Fruit fly (Drosophila melanogaster) whole organism, wandering third instar larva: ENCODE measurements around the gene CG14551.

Experiments used
- Abd-B ChIP-seq: fragments of >200 bp; optimal IDR thresholded peaks from 2 replicates; lab custom pipeline; 2017; ENCODE audit warnings: missing biosample characterization, missing genetic modification characterization
- CG32264 ChIP-seq: fragments of 200-800 bp; sonication (Bioruptor generic); optimal IDR thresholded peaks from 2 replicates; lab custom pipeline; 2016; ENCODE audit warnings: missing biosample characterization, missing genetic modification characterization
- CG9705 ChIP-seq: fragments of 200-800 bp; sonication (Bioruptor generic); optimal IDR thresholded peaks from 2 replicates; lab custom pipeline; 2018; ENCODE audit warnings: missing biosample characterization, mild to moderate bottlenecking, missing genetic modification characterization
- CrebA ChIP-seq: fragments of 200-800 bp; sonication (Bioruptor generic); optimal IDR thresholded peaks from 2 replicates; lab custom pipeline; 2016; ENCODE audit warnings: missing biosample characterization, mild to moderate bottlenecking, missing genetic modification characterization, borderline replicate concordance
- Dfd ChIP-seq: fragments of >200 bp; optimal IDR thresholded peaks from 2 replicates; lab custom pipeline; 2017; ENCODE audit warnings: missing biosample characterization, missing genetic modification characterization
- Dif ChIP-seq: fragments of 200-275, 200-300 bp; sonication (Bioruptor generic); optimal IDR thresholded peaks from 2 replicates; lab custom pipeline; 2018; ENCODE audit warnings: missing biosample characterization, missing genetic modification characterization; ENCODE audit not compliant: partially characterized antibody
- GATAd ChIP-seq: sonication (Bioruptor generic); optimal IDR thresholded peaks from 2 replicates; lab custom pipeline; 2016; ENCODE audit warnings: missing biosample characterization, missing genetic modification characterization
- HLH106 ChIP-seq: fragments of 200-800 bp; optimal IDR thresholded peaks from 3 replicates; lab custom pipeline; 2019; ENCODE audit warnings: missing biosample characterization, mild to moderate bottlenecking, missing genetic modification characterization, moderate library complexity
- Hnf4 ChIP-seq: fragments of 200-800 bp; sonication (Bioruptor generic); optimal IDR thresholded peaks from 2 replicates; lab custom pipeline; 2016; ENCODE audit warnings: missing biosample characterization, mild to moderate bottlenecking, missing genetic modification characterization
- Hr78 ChIP-seq: fragments of >200 bp; optimal IDR thresholded peaks from 2 replicates; lab custom pipeline; 2017; ENCODE audit warnings: missing biosample characterization, missing genetic modification characterization
- Hr83 ChIP-seq: fragments of 200-300 bp; sonication (Bioruptor generic); optimal IDR thresholded peaks from 2 replicates; lab custom pipeline; 2016; ENCODE audit warnings: missing biosample characterization, mild to moderate bottlenecking, missing genetic modification characterization, moderate library complexity; ENCODE audit not compliant: poor library complexity, severe bottlenecking
- Jra ChIP-seq: sonication (Bioruptor generic); optimal IDR thresholded peaks from 2 replicates; lab custom pipeline; 2016; ENCODE audit warnings: missing biosample characterization, missing genetic modification characterization
- Mio ChIP-seq: sonication (Bioruptor generic); optimal IDR thresholded peaks from 2 replicates; lab custom pipeline; 2016; ENCODE audit warnings: missing biosample characterization, missing genetic modification characterization
- Myc ChIP-seq: fragments of >200 bp; optimal IDR thresholded peaks from 2 replicates; lab custom pipeline; 2017
- N ChIP-seq: fragments of >200 bp; optimal IDR thresholded peaks from 2 replicates; lab custom pipeline; 2018; ENCODE audit warnings: missing biosample characterization, missing external identifiers, missing genetic modification characterization
- OdsH ChIP-seq: fragments of 200-800 bp; sonication (Bioruptor generic); optimal IDR thresholded peaks from 2 replicates; lab custom pipeline; 2016; ENCODE audit warnings: missing biosample characterization, mild to moderate bottlenecking, missing genetic modification characterization
- Rel ChIP-seq, 2 experiments: fragments of 200-800 bp; sonication (Bioruptor generic) in 1 of 2; optimal IDR thresholded peaks; 2 replicates in 1 of 2; 3 replicates in 1 of 2; lab custom pipeline; 2016 to 2019; ENCODE audit warnings: mild to moderate bottlenecking in 2 of 2, missing biosample characterization in 2 of 2, missing genetic modification characterization in 2 of 2, moderate library complexity in 1 of 2
- Sp1 ChIP-seq: fragments of 200-800 bp; sonication (Bioruptor generic); optimal IDR thresholded peaks from 3 replicates; lab custom pipeline; 2019; ENCODE audit warnings: missing biosample characterization, mild to moderate bottlenecking, missing genetic modification characterization, moderate library complexity
- Vsx2 ChIP-seq: fragments of 200-300, 225-300 bp; sonication (Bioruptor generic); optimal IDR thresholded peaks from 2 replicates; lab custom pipeline; 2018; ENCODE audit warnings: missing biosample characterization, missing genetic modification characterization; ENCODE audit not compliant: partially characterized antibody
- br ChIP-seq: fragments of 200-800 bp; sonication (Bioruptor generic); optimal IDR thresholded peaks from 2 replicates; lab custom pipeline; 2016; ENCODE audit warnings: missing biosample characterization, missing genetic modification characterization
- brk ChIP-seq: fragments of 200-800 bp; sonication (Bioruptor generic); optimal IDR thresholded peaks from 2 replicates; lab custom pipeline; 2016; ENCODE audit warnings: missing biosample characterization, mild to moderate bottlenecking, missing genetic modification characterization
- dl ChIP-seq, 2 experiments: fragments of 175-275, 200-275 bp in 1 of 2; fragments of 200-275 bp in 1 of 2; sonication (Bioruptor generic); optimal IDR thresholded peaks; lab custom pipeline; 2018; ENCODE audit warnings: mild to moderate bottlenecking in 2 of 2, missing biosample characterization in 2 of 2, missing genetic modification characterization in 2 of 2, moderate library complexity in 2 of 2; ENCODE audit not compliant: partially characterized antibody in 2 of 2, insufficient read depth in 1 of 2
- dmrt93B ChIP-seq: fragments of 200-800 bp; sonication (Bioruptor generic); optimal IDR thresholded peaks from 2 replicates; lab custom pipeline; 2018; ENCODE audit warnings: missing biosample characterization, mild to moderate bottlenecking, missing genetic modification characterization
- dsf ChIP-seq: sonication (Bioruptor generic); optimal IDR thresholded peaks from 2 replicates; lab custom pipeline; 2016; ENCODE audit warnings: missing biosample characterization, missing genetic modification characterization, borderline replicate concordance
- ey ChIP-seq: fragments of 200-800 bp; sonication (Bioruptor generic); optimal IDR thresholded peaks from 2 replicates; lab custom pipeline; 2016; ENCODE audit warnings: missing biosample characterization, missing genetic modification characterization
- foxo ChIP-seq, 2 experiments: fragments of 200-800 bp; sonication (Bioruptor generic); optimal IDR thresholded peaks; 2 replicates in 1 of 2; 3 replicates in 1 of 2; lab custom pipeline; 2016 to 2017; ENCODE audit warnings: missing biosample characterization in 2 of 2, missing genetic modification characterization in 2 of 2
- fru ChIP-seq: fragments of 200-800 bp; sonication (Bioruptor generic); optimal IDR thresholded peaks from 3 replicates; lab custom pipeline; 2016; ENCODE audit warnings: missing biosample characterization, mild to moderate bottlenecking, missing genetic modification characterization
- h ChIP-seq: fragments of 200-800 bp; sonication (Bioruptor generic); optimal IDR thresholded peaks from 3 replicates; lab custom pipeline; 2016; ENCODE audit warnings: missing biosample characterization, mild to moderate bottlenecking, missing genetic modification characterization
- jim ChIP-seq: fragments of 175-275, 200-325 bp; sonication (Bioruptor generic); optimal IDR thresholded peaks from 2 replicates; lab custom pipeline; 2016; ENCODE audit warnings: missing biosample characterization, mild to moderate bottlenecking, missing genetic modification characterization
- lola ChIP-seq: fragments of >200 bp; optimal IDR thresholded peaks from 2 replicates; lab custom pipeline; 2017; ENCODE audit warnings: missing biosample characterization, missing genetic modification characterization
- pan ChIP-seq: fragments of >200 bp; optimal IDR thresholded peaks from 2 replicates; lab custom pipeline; 2017
- psq ChIP-seq: fragments of 200-800 bp; sonication (Bioruptor generic); optimal IDR thresholded peaks from 3 replicates; lab custom pipeline; 2017; ENCODE audit warnings: missing biosample characterization, mild to moderate bottlenecking, missing genetic modification characterization, moderate library complexity
- rgr ChIP-seq: fragments of 200-800 bp; sonication (Bioruptor generic); optimal IDR thresholded peaks from 3 replicates; lab custom pipeline; 2016; ENCODE audit warnings: missing biosample characterization, mild to moderate bottlenecking, missing genetic modification characterization
- sage ChIP-seq: fragments of 200-800 bp; sonication (Bioruptor generic); optimal IDR thresholded peaks from 2 replicates; lab custom pipeline; 2016; ENCODE audit warnings: missing biosample characterization, mild to moderate bottlenecking, missing genetic modification characterization
- sv ChIP-seq: fragments of 200-800 bp; sonication (Bioruptor generic); optimal IDR thresholded peaks from 3 replicates; lab custom pipeline; 2016; ENCODE audit warnings: missing biosample characterization, missing genetic modification characterization
- tai ChIP-seq: sonication (Bioruptor generic); optimal IDR thresholded peaks from 2 replicates; lab custom pipeline; 2016; ENCODE audit warnings: missing biosample characterization, missing genetic modification characterization
- usp ChIP-seq: fragments of >200 bp; optimal IDR thresholded peaks from 2 replicates; lab custom pipeline; 2017; ENCODE audit warnings: missing biosample characterization, missing genetic modification characterization
- woc ChIP-seq: sonication (Bioruptor generic); optimal IDR thresholded peaks from 2 replicates; lab custom pipeline; 2016; ENCODE audit warnings: missing biosample characterization, mild to moderate bottlenecking, missing genetic modification characterization

CG14551 gene

dm6 chr3R:26075252-26075651 is 12.4 kb upstream of the CG14551 start:
- TF ChIP-seq OdsH (GFP tag; lab: Kevin White, UChicago) (peak; percentile 27), HLH106 (peak; percentile 35), Myc (lab: Kevin White, UChicago) (no peak), sage (GFP tag; lab: Kevin White, UChicago) (no peak), usp (no peak), psq (GFP tag; lab: Kevin White, UChicago) (peak; percentile 4), Hr78 (GFP tag; lab: Kevin White, UChicago) (no peak), ey (GFP tag; lab: Kevin White, UChicago) (peak; percentile 8), br (GFP tag; lab: Kevin White, UChicago) (peak; percentile 2), foxo (GFP tag; optimal IDR thresholded peaks at IDR 0.05; lab: Kevin White, UChicago) (peak in 1 of 2 experiments; percentile 42), h (GFP tag; lab: Kevin White, UChicago) (peak; percentile 43), rgr (GFP tag; lab: Kevin White, UChicago) (peak; percentile 5), fru (GFP tag; lab: Kevin White, UChicago) (peak; percentile 46)
- TF ChIP-seq, all 38 proteins: peak for 9

dm6 chr3R:26072477-26072876 is 9.7 kb upstream of the CG14551 start:
- TF ChIP-seq foxo (GFP tag; optimal IDR thresholded peaks at IDR 0.05; lab: Kevin White, UChicago) (peak in 1 of 2 experiments; percentile 87), Jra (GFP tag; lab: Kevin White, UChicago) (peak; percentile 3), pan (lab: Kevin White, UChicago) (no peak), rgr (GFP tag; lab: Kevin White, UChicago) (peak; percentile 73), Dfd (GFP tag; lab: Kevin White, UChicago) (no peak), Sp1 (GFP tag; lab: Kevin White, UChicago) (peak; percentile 60), Hr83 (no peak), CrebA (no peak), Vsx2 (GFP tag; lab: Kevin White, UChicago) (no peak), ey (GFP tag; lab: Kevin White, UChicago) (peak; percentile 73), psq (GFP tag; lab: Kevin White, UChicago) (peak; percentile 56), h (GFP tag; lab: Kevin White, UChicago) (peak; percentile 81), fru (GFP tag; lab: Kevin White, UChicago) (peak; percentile 79), dmrt93B (GFP tag; lab: Kevin White, UChicago) (peak; percentile 36), jim (GFP tag; lab: Kevin White, UChicago) (no peak), sv (GFP tag; lab: Kevin White, UChicago) (no peak), Dif (GFP tag; lab: Kevin White, UChicago) (no peak), br (GFP tag; lab: Kevin White, UChicago) (peak; percentile 77), sage (GFP tag; lab: Kevin White, UChicago) (peak; percentile 58), Hnf4 (GFP tag; lab: Kevin White, UChicago) (peak; percentile 58), brk (GFP tag; lab: Kevin White, UChicago) (no peak), N (no peak), CG32264 (GFP tag; lab: Kevin White, UChicago) (no peak), usp (no peak), woc (GFP tag; lab: Kevin White, UChicago) (peak; percentile 71), HLH106 (peak; percentile 68), Hr78 (GFP tag; lab: Kevin White, UChicago) (no peak), tai (no peak), Myc (lab: Kevin White, UChicago) (no peak), dsf (GFP tag; lab: Kevin White, UChicago) (no peak), CG9705 (no peak), Rel (GFP tag; optimal IDR thresholded peaks at IDR 0.05; lab: Kevin White, UChicago) (no peak), Rel (tag; optimal IDR thresholded peaks at IDR 0.05; lab: Kevin White, UChicago) (no peak), GATAd (GFP tag; lab: Kevin White, UChicago) (no peak), lola (GFP tag; lab: Kevin White, UChicago) (no peak), Abd-B (no peak), dl (GFP tag; optimal IDR thresholded peaks at IDR 0.05; lab: Kevin White, UChicago; ENCODE audit: insufficient read depth in 1 of 2, partially characterized antibody in 2 of 2) (no peak), Mio (GFP tag; lab: Kevin White, UChicago) (no peak), OdsH (GFP tag; lab: Kevin White, UChicago) (peak; percentile 72)
